Worm (Caenorhabditis elegans) whole organism, L2 larva: Measurements from ENCODE around the gene srg-36.

Source experiments
- ama-1 ChIP-seq: fragments of 150-350 bp; optimal IDR thresholded peaks from 2 replicates; lab custom pipeline; 2018; ENCODE audit warnings: inconsistent platforms
- fos-1 ChIP-seq: fragments of 150-350 bp; optimal IDR thresholded peaks from 2 replicates; lab custom pipeline; 2014; ENCODE audit warnings: missing biosample characterization, missing genetic modification characterization
- lin-39 ChIP-seq: fragments of 150-350 bp; optimal IDR thresholded peaks from 2 replicates; lab custom pipeline; 2014; ENCODE audit warnings: missing biosample characterization, missing genetic modification reagents, missing genetic modification characterization
- lsy-2 ChIP-seq, 2 experiments: fragments of 150-350 bp in 1 of 2; sonication (generic microtip) in 1 of 2; optimal IDR thresholded peaks; 2 replicates each; lab custom pipeline; 2014 to 2017; ENCODE audit warnings: missing biosample characterization in 2 of 2, missing genetic modification characterization in 2 of 2
- nhr-11 ChIP-seq: fragments of 150-350 bp; optimal IDR thresholded peaks from 2 replicates; lab custom pipeline; 2014; ENCODE audit warnings: missing biosample characterization, missing genetic modification characterization
- nhr-21 ChIP-seq: fragments of 150-350 bp; optimal IDR thresholded peaks from 2 replicates; lab custom pipeline; 2014; ENCODE audit warnings: missing biosample characterization, missing genetic modification characterization
- unc-39 ChIP-seq: fragments of 150-350 bp; optimal IDR thresholded peaks from 2 replicates; lab custom pipeline; 2014; ENCODE audit warnings: missing biosample characterization, missing genetic modification characterization

DNA sequence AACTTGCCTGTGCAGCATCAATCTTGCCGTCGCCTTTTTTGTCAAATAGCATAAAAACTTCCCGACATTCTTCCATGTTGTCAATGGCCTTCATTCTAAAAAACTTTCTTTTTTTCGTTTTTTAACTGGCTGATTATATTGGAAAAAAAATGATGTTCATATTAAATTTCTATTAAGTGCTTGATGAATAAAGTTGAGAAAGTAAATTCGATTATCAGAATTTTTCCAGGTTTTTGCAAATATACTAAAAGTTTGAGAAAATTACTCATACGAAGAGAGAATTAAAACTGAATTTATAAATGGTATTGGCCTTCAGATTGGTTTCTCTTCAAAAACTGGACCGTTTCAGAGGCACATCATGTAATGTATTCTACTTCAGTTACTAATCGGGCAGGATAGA is 12.3 kb upstream of the srg-36 start, which contains the start of gene mlc-6:
- TF ChIP-seq lin-39 (no peak), nhr-11 (tag; lab: Kevin White, UChicago) (no peak), unc-39 (no peak), nhr-21 (tag; lab: Kevin White, UChicago) (no peak), ama-1 (lab: Kevin White, UChicago) (no peak), fos-1 (tag; lab: Kevin White, UChicago) (no peak), lsy-2 (tag; optimal IDR thresholded peaks at IDR 0.05; lab: Kevin White, UChicago) (no peak)
